Worm (Caenorhabditis elegans) whole organism, L4 larva: ENCODE measurements around the gene Y116A8C.3.
A peak's percentile ranks its signal among the peaks of the same experiment; 100 is the strongest.

Experiments used
- F26F4.8 ChIP-seq: fragments of 200-800 bp; sonication (Bioruptor generic); conservative IDR thresholded peaks from 2 replicates; pipeline ENCODE4 v1.3.6; 2022; ENCODE audit warnings: missing genetic modification characterization, missing compliant biosample characterization
- R02D3.7 ChIP-seq: fragments of 150-350 bp; sonication (generic microtip); optimal IDR thresholded peaks from 3 replicates; lab custom pipeline; 2014; ENCODE audit warnings: missing biosample characterization, missing genetic modification characterization
- T20F7.1 ChIP-seq: fragments of 200-800 bp; sonication (Bioruptor generic); optimal IDR thresholded peaks from 2 replicates; lab custom pipeline; 2018; ENCODE audit warnings: mild to moderate bottlenecking, missing genetic modification characterization, missing compliant biosample characterization
- T26A8.4 ChIP-seq: fragments of 200-800 bp; sonication (Bioruptor generic); IDR thresholded peaks from 2 replicates; pipeline ENCODE4 v1.3.6; 2022; ENCODE audit warnings: missing genetic modification characterization, missing compliant biosample characterization
- Y105C5A.15 ChIP-seq: fragments of 200-800 bp; sonication (Bioruptor generic); IDR thresholded peaks from 2 replicates; pipeline ENCODE4 v1.3.6; 2022; ENCODE audit warnings: missing genetic modification characterization, missing compliant biosample characterization
- Y75B8A.6 ChIP-seq: fragments of 200-800 bp; sonication (Bioruptor generic); IDR thresholded peaks from 2 replicates; pipeline ENCODE4 v1.3.6; 2022; ENCODE audit warnings: missing genetic modification reagents, missing genetic modification characterization, missing compliant biosample characterization
- aly-2 ChIP-seq: sonication (generic microtip); optimal IDR thresholded peaks from 2 replicates; lab custom pipeline; 2018; ENCODE audit warnings: missing biosample characterization, missing genetic modification characterization
- ceh-32 ChIP-seq: sonication (generic microtip); optimal IDR thresholded peaks from 2 replicates; lab custom pipeline; 2016; ENCODE audit warnings: mild to moderate bottlenecking, missing genetic modification characterization, missing compliant biosample characterization; ENCODE audit not compliant: poor library complexity
- ceh-62 ChIP-seq: sonication (generic microtip); optimal IDR thresholded peaks from 2 replicates; lab custom pipeline; 2017; ENCODE audit warnings: missing biosample characterization, missing genetic modification characterization
- ceh-82 ChIP-seq: sonication (generic microtip); optimal IDR thresholded peaks from 2 replicates; lab custom pipeline; 2017; ENCODE audit warnings: missing biosample characterization, missing genetic modification characterization
- cey-2 ChIP-seq: sonication (generic microtip); optimal IDR thresholded peaks from 3 replicates; lab custom pipeline; 2017; ENCODE audit warnings: missing genetic modification characterization, mild to moderate bottlenecking, missing compliant biosample characterization, antibody characterized with exemption, borderline replicate concordance; ENCODE audit not compliant: insufficient read depth
- ctbp-1 ChIP-seq: fragments of 200-800 bp; sonication (Bioruptor generic); IDR thresholded peaks from 2 replicates; pipeline ENCODE4 v1.3.6; 2022; ENCODE audit warnings: missing genetic modification reagents, missing genetic modification characterization, missing compliant biosample characterization
- daf-12 ChIP-seq: fragments of 150-350 bp; optimal IDR thresholded peaks from 2 replicates; lab custom pipeline; 2014; ENCODE audit warnings: missing biosample characterization, missing genetic modification reagents, missing genetic modification characterization
- daf-19 ChIP-seq: fragments of 200-800 bp; sonication (Bioruptor generic); conservative IDR thresholded peaks from 2 replicates; pipeline ENCODE4 v1.3.6; 2022; ENCODE audit warnings: missing genetic modification characterization, missing compliant biosample characterization
- dmd-9 ChIP-seq: fragments of 200-800 bp; sonication (Bioruptor generic); IDR thresholded peaks from 2 replicates; pipeline ENCODE4 v1.3.6; 2022; ENCODE audit warnings: missing genetic modification reagents, missing genetic modification characterization, missing compliant biosample characterization
- dpl-1 ChIP-seq: fragments of 150-350 bp; optimal IDR thresholded peaks from 2 replicates; lab custom pipeline; 2014; ENCODE audit warnings: missing biosample characterization, missing genetic modification reagents, missing genetic modification characterization
- fos-1 ChIP-seq: fragments of 150-350 bp; optimal IDR thresholded peaks from 2 replicates; lab custom pipeline; 2014; ENCODE audit warnings: missing biosample characterization, missing genetic modification characterization
- gei-8 ChIP-seq: fragments of 200-800 bp; sonication (Bioruptor generic); optimal IDR thresholded peaks from 2 replicates; lab custom pipeline; 2018; ENCODE audit warnings: mild to moderate bottlenecking, missing genetic modification characterization, missing compliant biosample characterization
- hlh-11 ChIP-seq: fragments of 200-800 bp; sonication (Bioruptor generic); optimal IDR thresholded peaks from 2 replicates; lab custom pipeline; 2018; ENCODE audit warnings: mild to moderate bottlenecking, missing genetic modification characterization, missing compliant biosample characterization
- lim-7 ChIP-seq: fragments of 200-800 bp; sonication (Bioruptor generic); IDR thresholded peaks from 2 replicates; pipeline ENCODE4 v1.3.6; 2022; ENCODE audit warnings: missing genetic modification characterization, missing compliant biosample characterization
- lin-1 ChIP-seq: fragments of 200-800 bp; sonication (Bioruptor generic); IDR thresholded peaks from 2 replicates; pipeline ENCODE4 v1.3.6; 2022; ENCODE audit warnings: missing genetic modification reagents, missing genetic modification characterization, missing compliant biosample characterization
- lin-13 ChIP-seq: fragments of 150-350 bp; optimal IDR thresholded peaks from 2 replicates; lab custom pipeline; 2014; ENCODE audit warnings: missing biosample characterization, missing genetic modification reagents, missing genetic modification characterization
- lin-15B ChIP-seq: fragments of 150-350 bp; sonication (generic microtip); optimal IDR thresholded peaks from 3 replicates; lab custom pipeline; 2014; ENCODE audit warnings: missing biosample characterization, missing genetic modification characterization
- lin-29 ChIP-seq: fragments of 200-800 bp; sonication (Bioruptor generic); IDR thresholded peaks from 2 replicates; pipeline ENCODE4 v1.3.6; 2022; ENCODE audit warnings: missing genetic modification reagents, missing genetic modification characterization, missing compliant biosample characterization
- lin-38 ChIP-seq: fragments of 200-800 bp; sonication (Bioruptor generic); IDR thresholded peaks from 2 replicates; pipeline ENCODE4 v1.3.6; 2022; ENCODE audit warnings: missing genetic modification reagents, missing genetic modification characterization, missing compliant biosample characterization
- lsy-2 ChIP-seq, 2 experiments: fragments of 150-350 bp in 1 of 2; sonication (generic microtip) in 1 of 2; optimal IDR thresholded peaks; 2 replicates each; lab custom pipeline; 2014 to 2017; ENCODE audit warnings: missing biosample characterization in 2 of 2, missing genetic modification characterization in 2 of 2
- madf-5 ChIP-seq, 2 experiments: fragments of 200-800 bp; sonication (Bioruptor generic); IDR thresholded peaks; 2 replicates each; pipeline ENCODE4 v1.3.6; 2022; ENCODE audit warnings: missing compliant biosample characterization in 2 of 2, missing genetic modification characterization in 2 of 2
- mdl-1 ChIP-seq, 2 experiments: fragments of 150-350 bp in 1 of 2; sonication (generic microtip) in 1 of 2; optimal IDR thresholded peaks; 2 replicates each; lab custom pipeline; 2014 to 2017; ENCODE audit warnings: missing biosample characterization in 2 of 2, missing genetic modification characterization in 2 of 2
- mes-2 ChIP-seq: sonication (generic microtip); optimal IDR thresholded peaks from 2 replicates; lab custom pipeline; 2016; ENCODE audit warnings: missing genotype, mild to moderate bottlenecking, missing genetic modification characterization, missing compliant biosample characterization; ENCODE audit not compliant: poor library complexity, severe bottlenecking
- mxl-3 ChIP-seq: fragments of 200-800 bp; sonication (Bioruptor generic); optimal IDR thresholded peaks from 2 replicates; lab custom pipeline; 2018; ENCODE audit warnings: mild to moderate bottlenecking, missing genetic modification characterization, missing compliant biosample characterization
- nhr-10 ChIP-seq: fragments of 150-350 bp; optimal IDR thresholded peaks from 2 replicates; lab custom pipeline; 2014; ENCODE audit warnings: missing biosample characterization, missing genetic modification characterization
- nhr-102 ChIP-seq: sonication (generic microtip); optimal IDR thresholded peaks from 2 replicates; lab custom pipeline; 2016; ENCODE audit warnings: mild to moderate bottlenecking, missing genetic modification characterization, moderate library complexity, missing compliant biosample characterization
- nhr-111 ChIP-seq: fragments of 200-800 bp; sonication (Bioruptor generic); optimal IDR thresholded peaks from 2 replicates; lab custom pipeline; 2018; ENCODE audit warnings: mild to moderate bottlenecking, missing genetic modification characterization, missing compliant biosample characterization
- nhr-237 ChIP-seq: sonication (generic microtip); optimal IDR thresholded peaks from 2 replicates; lab custom pipeline; 2017; ENCODE audit warnings: missing biosample characterization, missing genetic modification characterization
- nhr-25 ChIP-seq: sonication (generic microtip); optimal IDR thresholded peaks from 2 replicates; lab custom pipeline; 2017; ENCODE audit warnings: missing genetic modification characterization, mild to moderate bottlenecking, missing compliant biosample characterization, antibody characterized with exemption, moderate library complexity, borderline replicate concordance; ENCODE audit not compliant: insufficient read depth
- nhr-41 ChIP-seq: fragments of 200-800 bp; sonication (Bioruptor generic); IDR thresholded peaks from 2 replicates; pipeline ENCODE4 v1.3.6; 2022; ENCODE audit warnings: missing genetic modification reagents, missing genetic modification characterization, missing compliant biosample characterization
- nhr-48 ChIP-seq: sonication (generic microtip); optimal IDR thresholded peaks from 2 replicates; lab custom pipeline; 2016; ENCODE audit warnings: mild to moderate bottlenecking, missing genetic modification characterization, missing compliant biosample characterization
- nhr-77 ChIP-seq: fragments of 150-350 bp; optimal IDR thresholded peaks from 2 replicates; lab custom pipeline; 2014; ENCODE audit warnings: missing biosample characterization, missing genetic modification characterization
- rbr-2 ChIP-seq: sonication (generic microtip); optimal IDR thresholded peaks from 2 replicates; lab custom pipeline; 2016; ENCODE audit warnings: missing genotype, missing genetic modification characterization, missing compliant biosample characterization
- sdz-12 ChIP-seq: fragments of 200-800 bp; sonication (Bioruptor generic); optimal IDR thresholded peaks from 2 replicates; lab custom pipeline; 2018; ENCODE audit warnings: mild to moderate bottlenecking, missing genetic modification characterization, missing compliant biosample characterization
- set-16 ChIP-seq: fragments of 200-800 bp; sonication (Bioruptor generic); IDR thresholded peaks from 2 replicates; pipeline ENCODE4 v1.3.6; 2022; ENCODE audit warnings: missing genetic modification reagents, missing genetic modification characterization, missing compliant biosample characterization
- spr-1 ChIP-seq: sonication (generic microtip); optimal IDR thresholded peaks from 2 replicates; lab custom pipeline; 2016; ENCODE audit warnings: mild to moderate bottlenecking, missing genetic modification characterization, missing compliant biosample characterization
- tag-97 ChIP-seq: fragments of 200-800 bp; sonication (Bioruptor generic); IDR thresholded peaks from 2 replicates; pipeline ENCODE4 v1.3.6; 2022; ENCODE audit warnings: missing genetic modification characterization, missing compliant biosample characterization
- unc-62 ChIP-seq, 3 experiments: fragments of 150-350 bp in 1 of 3; sonication (generic microtip); optimal IDR thresholded peaks in 2 of 3; peaks in 1 of 3; 1 replicate in 1 of 3; 2 replicates in 2 of 3; lab custom pipeline; 2014 to 2017; ENCODE audit warnings: missing biosample characterization in 3 of 3, missing genetic modification characterization in 3 of 3, missing genetic modification reagents in 3 of 3, missing genotype in 1 of 3
- vab-7 ChIP-seq: fragments of 200-800 bp; sonication (Bioruptor generic); IDR thresholded peaks from 2 replicates; pipeline ENCODE4 v1.3.6; 2022; ENCODE audit warnings: missing genetic modification reagents, missing genetic modification characterization, missing compliant biosample characterization
- zfp-2 ChIP-seq: sonication (generic microtip); optimal IDR thresholded peaks from 2 replicates; lab custom pipeline; 2016; ENCODE audit warnings: mild to moderate bottlenecking, missing genetic modification characterization, missing compliant biosample characterization
- zfp-3 ChIP-seq: fragments of 200-800 bp; sonication (Bioruptor generic); conservative IDR thresholded peaks from 2 replicates; pipeline ENCODE4 v1.3.6; 2022; ENCODE audit warnings: missing genetic modification reagents, missing genetic modification characterization, missing compliant biosample characterization
- zip-11 ChIP-seq: fragments of 200-800 bp; sonication (Bioruptor generic); IDR thresholded peaks from 2 replicates; pipeline ENCODE4 v1.3.6; 2022; ENCODE audit warnings: missing genetic modification characterization, missing compliant biosample characterization
- zip-2 ChIP-seq: fragments of 150-350 bp; optimal IDR thresholded peaks from 2 replicates; lab custom pipeline; 2014; ENCODE audit warnings: missing biosample characterization, missing genetic modification characterization
- ztf-11 ChIP-seq: fragments of 150-350 bp; optimal IDR thresholded peaks from 2 replicates; lab custom pipeline; 2014; ENCODE audit warnings: missing biosample characterization, missing genetic modification characterization
- ztf-7 ChIP-seq: fragments of 150-350 bp; optimal IDR thresholded peaks from 2 replicates; lab custom pipeline; 2014; ENCODE audit warnings: missing biosample characterization, missing genetic modification characterization

Y116A8C.3 gene

DNA sequence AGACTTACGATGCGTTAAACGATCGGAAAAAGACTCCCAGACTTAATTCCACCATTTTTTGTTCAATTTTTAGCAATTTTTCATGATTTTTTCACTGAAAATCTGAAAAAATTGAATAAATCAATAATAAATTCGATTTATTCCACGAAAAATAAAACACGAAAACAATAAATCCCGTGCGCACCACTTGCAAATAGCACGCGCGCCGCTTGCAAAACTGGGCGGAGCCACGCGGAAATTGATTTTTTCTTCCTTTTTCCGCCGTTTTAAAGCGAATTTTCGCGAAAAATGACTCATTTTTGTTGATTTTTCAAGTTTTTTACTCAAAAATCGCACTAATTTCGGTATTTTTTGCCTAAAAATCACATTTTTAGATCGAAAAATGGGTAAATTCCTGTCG is 30.9 kb downstream of the Y116A8C.3 start, which contains the start of the genes Y116A8C.9 and arf-6 (continued):
- TF ChIP-seq daf-19 (GFP tag; lab: Robert Waterston, UW) = no peak
- no peak for TF ChIP-seq set-16 (GFP tag; lab: Robert Waterston, UW)
- TF ChIP-seq aly-2 = no peak
- no peak for TF ChIP-seq F26F4.8
- peak; percentile 33 for TF ChIP-seq nhr-102 (tag; lab: Kevin White, UChicago)
- no peak for TF ChIP-seq ztf-11 (tag; lab: Kevin White, UChicago)
- TF ChIP-seq nhr-77 (tag; lab: Kevin White, UChicago) = no peak
- no peak for TF ChIP-seq zip-11 (GFP tag; lab: Robert Waterston, UW)
- TF ChIP-seq ztf-7 (tag; lab: Kevin White, UChicago) = no peak
- TF ChIP-seq lin-13 (GFP tag; lab: Kevin White, UChicago) = peak; percentile 31
- no peak for TF ChIP-seq nhr-10
- TF ChIP-seq T26A8.4 = peak; percentile 32; the same call in 1 of the 2 replicates
- no peak for TF ChIP-seq Y105C5A.15 (GFP tag; lab: Robert Waterston, UW)
- no peak for TF ChIP-seq mxl-3 (GFP tag; lab: Kevin White, UChicago)
- TF ChIP-seq T20F7.1 (GFP tag; lab: Kevin White, UChicago) = no peak
- no peak for TF ChIP-seq nhr-111 (GFP tag; lab: Kevin White, UChicago)
- no peak for TF ChIP-seq unc-62 (GFP tag; optimal IDR thresholded peaks at IDR 0.05 in 1 of 2; lab: Kevin White, UChicago)
- TF ChIP-seq unc-62 (tag; optimal IDR thresholded peaks at IDR 0.05; lab: Kevin White, UChicago) = no peak
- no peak for TF ChIP-seq nhr-41
- TF ChIP-seq lim-7 (GFP tag; lab: Robert Waterston, UW) = no peak
- no peak for TF ChIP-seq fos-1 (tag; lab: Kevin White, UChicago)
- TF ChIP-seq zfp-3 (GFP tag; lab: Robert Waterston, UW) = no peak
- no peak for TF ChIP-seq gei-8
- peak; percentile 39 for TF ChIP-seq rbr-2 (tag; lab: Kevin White, UChicago)
- peak; percentile 32 for TF ChIP-seq hlh-11 (tag; lab: Kevin White, UChicago)
- no peak for TF ChIP-seq daf-12 (tag; lab: Kevin White, UChicago)
- peak; percentile 30 for TF ChIP-seq spr-1
- no peak for TF ChIP-seq ceh-32 (tag; lab: Kevin White, UChicago)
- peak; percentile 49 for TF ChIP-seq dpl-1 (GFP tag; lab: Kevin White, UChicago)
- no peak for TF ChIP-seq nhr-237 (tag; lab: Kevin White, UChicago)
- TF ChIP-seq lin-29 (GFP tag; lab: Robert Waterston, UW) = no peak
- TF ChIP-seq lin-1 (GFP tag; lab: Robert Waterston, UW) = no peak
- no peak for TF ChIP-seq ctbp-1
- no peak for TF ChIP-seq mdl-1 (tag; optimal IDR thresholded peaks at IDR 0.05; lab: Kevin White, UChicago)
- no peak for TF ChIP-seq cey-2 (tag; lab: Kevin White, UChicago)
- no peak for TF ChIP-seq sdz-12 (GFP tag; lab: Kevin White, UChicago)
- peak; percentile 59 for TF ChIP-seq lin-38 (GFP tag; lab: Robert Waterston, UW)
- no peak for TF ChIP-seq nhr-25 (tag; lab: Kevin White, UChicago)
- no peak for TF ChIP-seq tag-97
- TF ChIP-seq zfp-2 (tag; lab: Kevin White, UChicago) = no peak
- no peak for TF ChIP-seq Y75B8A.6 (GFP tag; lab: Robert Waterston, UW)
- TF ChIP-seq lsy-2 (tag; optimal IDR thresholded peaks at IDR 0.05; lab: Kevin White, UChicago) = peak in 1 of 2 experiments; percentile 61
- no peak for TF ChIP-seq madf-5 (GFP tag; IDR thresholded peaks at IDR 0.05; lab: Robert Waterston, UW)
- TF ChIP-seq mes-2 (tag; lab: Kevin White, UChicago) = peak; percentile 96
- TF ChIP-seq dmd-9 (GFP tag; lab: Robert Waterston, UW) = no peak
- TF ChIP-seq ceh-82 (tag; lab: Kevin White, UChicago) = no peak
- TF ChIP-seq nhr-48 (tag; lab: Kevin White, UChicago) = no peak
- no peak for TF ChIP-seq zip-2 (tag; lab: Kevin White, UChicago)
- 0 out of 2 replicates have a peak, but pooled peaks have one; percentile 32 for TF ChIP-seq vab-7
- TF ChIP-seq ceh-62 = no peak
- no peak for TF ChIP-seq R02D3.7 (tag; lab: Kevin White, UChicago)
- no peak for TF ChIP-seq lin-15B
